Worm (Caenorhabditis elegans) whole organism, L4 larva: ENCODE measurements around the gene R07G3.7.

Experiments
- D1046.2 ChIP-seq: fragments of 200-800 bp; sonication (Bioruptor generic); IDR thresholded peaks from 2 replicates; pipeline ENCODE4 v1.3.6; 2022; ENCODE audit warnings: missing genetic modification characterization, missing compliant biosample characterization
- F37D6.2 ChIP-seq: sonication (generic microtip); optimal IDR thresholded peaks from 2 replicates; lab custom pipeline; 2016; ENCODE audit warnings: mild to moderate bottlenecking, missing genetic modification characterization, missing compliant biosample characterization
- F44E2.7 ChIP-seq: fragments of 200-800 bp; sonication (Bioruptor generic); IDR thresholded peaks from 2 replicates; pipeline ENCODE4 v2.1.2; 2022; ENCODE audit warnings: missing genetic modification characterization, missing compliant biosample characterization
- T26A8.4 ChIP-seq: fragments of 200-800 bp; sonication (Bioruptor generic); IDR thresholded peaks from 2 replicates; pipeline ENCODE4 v1.3.6; 2022; ENCODE audit warnings: missing genetic modification characterization, missing compliant biosample characterization
- aha-1 ChIP-seq: fragments of 150-350 bp; peaks from one replicate; lab custom pipeline; 2014; ENCODE audit warnings: missing biosample characterization, missing genetic modification characterization
- aly-2 ChIP-seq: sonication (generic microtip); optimal IDR thresholded peaks from 2 replicates; lab custom pipeline; 2018; ENCODE audit warnings: missing biosample characterization, missing genetic modification characterization
- ama-1 ChIP-seq: fragments of 150-350 bp; optimal IDR thresholded peaks from 2 replicates; lab custom pipeline; 2014; ENCODE audit warnings: inconsistent platforms, mixed read lengths
- arid-1 ChIP-seq: fragments of 200-800 bp; sonication (Bioruptor generic); conservative IDR thresholded peaks from 2 replicates; pipeline ENCODE4 v1.3.6; 2022; ENCODE audit warnings: missing genetic modification reagents, missing genetic modification characterization, missing compliant biosample characterization
- ceh-20 ChIP-seq: fragments of 200-800 bp; sonication (Bioruptor generic); IDR thresholded peaks from 2 replicates; pipeline ENCODE4 v1.3.6; 2022; ENCODE audit warnings: missing genetic modification reagents, missing genetic modification characterization, missing compliant biosample characterization
- ceh-62 ChIP-seq: sonication (generic microtip); optimal IDR thresholded peaks from 2 replicates; lab custom pipeline; 2017; ENCODE audit warnings: missing biosample characterization, missing genetic modification characterization
- ceh-82 ChIP-seq: sonication (generic microtip); optimal IDR thresholded peaks from 2 replicates; lab custom pipeline; 2017; ENCODE audit warnings: missing biosample characterization, missing genetic modification characterization
- ces-1 ChIP-seq: fragments of 150-350 bp; sonication (generic microtip); optimal IDR thresholded peaks from 4 replicates; lab custom pipeline; 2014; ENCODE audit warnings: missing biosample characterization, missing genetic modification reagents, missing genetic modification characterization
- cey-2 ChIP-seq: sonication (generic microtip); optimal IDR thresholded peaks from 3 replicates; lab custom pipeline; 2017; ENCODE audit warnings: missing genetic modification characterization, mild to moderate bottlenecking, missing compliant biosample characterization, antibody characterized with exemption, borderline replicate concordance; ENCODE audit not compliant: insufficient read depth
- ctbp-1 ChIP-seq: fragments of 200-800 bp; sonication (Bioruptor generic); IDR thresholded peaks from 2 replicates; pipeline ENCODE4 v1.3.6; 2022; ENCODE audit warnings: missing genetic modification reagents, missing genetic modification characterization, missing compliant biosample characterization
- daf-16 ChIP-seq, 3 experiments: sonication (generic microtip); optimal IDR thresholded peaks; 2 replicates each; lab custom pipeline; 2016 to 2017; ENCODE audit warnings: missing genetic modification characterization in 3 of 3, missing genetic modification reagents in 3 of 3, mild to moderate bottlenecking in 2 of 3, missing compliant biosample characterization in 2 of 3, missing biosample characterization in 1 of 3, moderate library complexity in 1 of 3
- dmd-6 ChIP-seq: fragments of 200-800 bp; sonication (Bioruptor generic); IDR thresholded peaks from 2 replicates; pipeline ENCODE4 v1.3.6; 2022; ENCODE audit warnings: missing genetic modification reagents, missing genetic modification characterization, missing compliant biosample characterization
- dmd-8 ChIP-seq: fragments of 200-800 bp; sonication (Bioruptor generic); IDR thresholded peaks from 2 replicates; pipeline ENCODE4 v1.3.6; 2022; ENCODE audit warnings: missing genetic modification characterization, missing compliant biosample characterization
- duxl-1 ChIP-seq: sonication (generic microtip); optimal IDR thresholded peaks from 2 replicates; lab custom pipeline; 2016; ENCODE audit warnings: mild to moderate bottlenecking, missing genetic modification characterization, moderate library complexity, missing compliant biosample characterization; ENCODE audit not compliant: poor library complexity
- dve-1 ChIP-seq: sonication (generic microtip); optimal IDR thresholded peaks from 2 replicates; lab custom pipeline; 2017; ENCODE audit warnings: antibody characterized with exemption, mild to moderate bottlenecking, missing genetic modification characterization, missing compliant biosample characterization; ENCODE audit not compliant: insufficient read depth
- egl-43 ChIP-seq: fragments of 200-800 bp; sonication (Bioruptor generic); IDR thresholded peaks from 2 replicates; pipeline ENCODE4 v1.3.6; 2022; ENCODE audit warnings: missing genetic modification reagents, missing genetic modification characterization, missing compliant biosample characterization
- gei-8 ChIP-seq: fragments of 200-800 bp; sonication (Bioruptor generic); optimal IDR thresholded peaks from 2 replicates; lab custom pipeline; 2018; ENCODE audit warnings: mild to moderate bottlenecking, missing genetic modification characterization, missing compliant biosample characterization
- hlh-11 ChIP-seq: fragments of 200-800 bp; sonication (Bioruptor generic); optimal IDR thresholded peaks from 2 replicates; lab custom pipeline; 2018; ENCODE audit warnings: mild to moderate bottlenecking, missing genetic modification characterization, missing compliant biosample characterization
- hlh-30 ChIP-seq: sonication (generic microtip); optimal IDR thresholded peaks from 2 replicates; lab custom pipeline; 2017; ENCODE audit warnings: antibody characterized with exemption, mild to moderate bottlenecking, missing genetic modification characterization, missing compliant biosample characterization; ENCODE audit not compliant: insufficient read depth
- jun-1 ChIP-seq: fragments of 150-350 bp; optimal IDR thresholded peaks from 2 replicates; lab custom pipeline; 2014; ENCODE audit warnings: missing biosample characterization, missing genetic modification reagents, missing genetic modification characterization
- lin-1 ChIP-seq: fragments of 200-800 bp; sonication (Bioruptor generic); IDR thresholded peaks from 2 replicates; pipeline ENCODE4 v1.3.6; 2022; ENCODE audit warnings: missing genetic modification reagents, missing genetic modification characterization, missing compliant biosample characterization
- lin-13 ChIP-seq: fragments of 150-350 bp; optimal IDR thresholded peaks from 2 replicates; lab custom pipeline; 2014; ENCODE audit warnings: missing biosample characterization, missing genetic modification reagents, missing genetic modification characterization
- lin-38 ChIP-seq: fragments of 200-800 bp; sonication (Bioruptor generic); IDR thresholded peaks from 2 replicates; pipeline ENCODE4 v1.3.6; 2022; ENCODE audit warnings: missing genetic modification reagents, missing genetic modification characterization, missing compliant biosample characterization
- mdl-1 ChIP-seq, 2 experiments: fragments of 150-350 bp in 1 of 2; sonication (generic microtip) in 1 of 2; optimal IDR thresholded peaks; 2 replicates each; lab custom pipeline; 2014 to 2017; ENCODE audit warnings: missing biosample characterization in 2 of 2, missing genetic modification characterization in 2 of 2
- mxl-3 ChIP-seq: fragments of 200-800 bp; sonication (Bioruptor generic); optimal IDR thresholded peaks from 2 replicates; lab custom pipeline; 2018; ENCODE audit warnings: mild to moderate bottlenecking, missing genetic modification characterization, missing compliant biosample characterization
- nhr-10 ChIP-seq: fragments of 150-350 bp; optimal IDR thresholded peaks from 2 replicates; lab custom pipeline; 2014; ENCODE audit warnings: missing biosample characterization, missing genetic modification characterization
- nhr-11 ChIP-seq: fragments of 150-350 bp; optimal IDR thresholded peaks from 2 replicates; lab custom pipeline; 2014; ENCODE audit warnings: missing biosample characterization, missing genetic modification characterization
- nhr-237 ChIP-seq: sonication (generic microtip); optimal IDR thresholded peaks from 2 replicates; lab custom pipeline; 2017; ENCODE audit warnings: missing biosample characterization, missing genetic modification characterization
- nhr-28 ChIP-seq: fragments of 150-350 bp; optimal IDR thresholded peaks from 2 replicates; lab custom pipeline; 2014; ENCODE audit warnings: missing biosample characterization, missing genetic modification characterization
- nhr-42 ChIP-seq: fragments of 200-800 bp; sonication (Bioruptor generic); IDR thresholded peaks from 2 replicates; pipeline ENCODE4 v1.3.6; 2022; ENCODE audit warnings: missing genetic modification characterization, missing compliant biosample characterization
- nhr-48 ChIP-seq: sonication (generic microtip); optimal IDR thresholded peaks from 2 replicates; lab custom pipeline; 2016; ENCODE audit warnings: mild to moderate bottlenecking, missing genetic modification characterization, missing compliant biosample characterization
- nhr-6 ChIP-seq: fragments of 150-350 bp; optimal IDR thresholded peaks from 2 replicates; lab custom pipeline; 2014; ENCODE audit warnings: missing biosample characterization, missing genetic modification characterization
- pha-4 ChIP-seq, 2 experiments: fragments of 150-350 bp in 1 of 2; fragments of 200-800 bp in 1 of 2; sonication (Bioruptor generic) in 1 of 2; IDR thresholded peaks in 1 of 2; optimal IDR thresholded peaks in 1 of 2; 2 replicates each; pipeline versions ENCODE4 v1.3.6 to Lab custom; 2014 to 2022; ENCODE audit warnings: missing genetic modification characterization in 2 of 2, missing genetic modification reagents in 2 of 2, missing biosample characterization in 1 of 2, missing compliant biosample characterization in 1 of 2
- pqm-1 ChIP-seq: sonication (generic microtip); optimal IDR thresholded peaks from 2 replicates; lab custom pipeline; 2017; ENCODE audit warnings: missing biosample characterization, missing genetic modification characterization
- saeg-2 ChIP-seq: fragments of 200-800 bp; sonication (Bioruptor generic); IDR thresholded peaks from 2 replicates; pipeline ENCODE4 v1.3.6; 2022; ENCODE audit warnings: missing genetic modification reagents, missing genetic modification characterization, missing compliant biosample characterization
- sdz-12 ChIP-seq: fragments of 200-800 bp; sonication (Bioruptor generic); optimal IDR thresholded peaks from 2 replicates; lab custom pipeline; 2018; ENCODE audit warnings: mild to moderate bottlenecking, missing genetic modification characterization, missing compliant biosample characterization
- skn-1 ChIP-seq: fragments of 150-350 bp; optimal IDR thresholded peaks from 2 replicates; lab custom pipeline; 2014; ENCODE audit warnings: missing biosample characterization, missing genetic modification characterization
- spr-1 ChIP-seq: sonication (generic microtip); optimal IDR thresholded peaks from 2 replicates; lab custom pipeline; 2016; ENCODE audit warnings: mild to moderate bottlenecking, missing genetic modification characterization, missing compliant biosample characterization
- tra-1 ChIP-seq: fragments of 200-800 bp; sonication (Bioruptor generic); IDR thresholded peaks from 2 replicates; pipeline ENCODE4 v1.3.6; 2022; ENCODE audit warnings: missing genetic modification reagents, missing genetic modification characterization, missing compliant biosample characterization
- unc-39 ChIP-seq: sonication (generic microtip); optimal IDR thresholded peaks from 2 replicates; lab custom pipeline; 2017; ENCODE audit warnings: missing biosample characterization, missing genetic modification characterization
- vab-7 ChIP-seq: fragments of 200-800 bp; sonication (Bioruptor generic); IDR thresholded peaks from 2 replicates; pipeline ENCODE4 v1.3.6; 2022; ENCODE audit warnings: missing genetic modification reagents, missing genetic modification characterization, missing compliant biosample characterization
- zip-11 ChIP-seq: fragments of 200-800 bp; sonication (Bioruptor generic); IDR thresholded peaks from 2 replicates; pipeline ENCODE4 v1.3.6; 2022; ENCODE audit warnings: missing genetic modification characterization, missing compliant biosample characterization
- zip-2 ChIP-seq: fragments of 150-350 bp; optimal IDR thresholded peaks from 2 replicates; lab custom pipeline; 2014; ENCODE audit warnings: missing biosample characterization, missing genetic modification characterization
- ztf-7 ChIP-seq: fragments of 150-350 bp; optimal IDR thresholded peaks from 2 replicates; lab custom pipeline; 2014; ENCODE audit warnings: missing biosample characterization, missing genetic modification characterization

Gene R07G3.7

ce11 chrII:7631171-7631570, 17.6 kb upstream of the R07G3.7 start:
- TF ChIP-seq lin-38 (GFP tag; lab: Robert Waterston, UW) (no peak), unc-39 (tag; lab: Kevin White, UChicago) (no peak), pqm-1 (tag; lab: Kevin White, UChicago) (no peak), nhr-237 (tag; lab: Kevin White, UChicago) (no peak), zip-11 (no peak), vab-7 (GFP tag; lab: Robert Waterston, UW) (no peak), saeg-2 (GFP tag; lab: Robert Waterston, UW) (no peak), jun-1 (tag; lab: Kevin White, UChicago) (no peak), ceh-20 (GFP tag; lab: Robert Waterston, UW) (no peak), hlh-11 (tag; lab: Kevin White, UChicago) (peak; percentile 12), mxl-3 (GFP tag; lab: Kevin White, UChicago) (peak; percentile 41), dmd-6 (peak; percentile 23; the same call in 1 of the 2 replicates), spr-1 (no peak), nhr-11 (tag; lab: Kevin White, UChicago) (no peak), nhr-28 (peak; percentile 33), aly-2 (tag; lab: Kevin White, UChicago) (no peak), daf-16 (GFP tag; optimal IDR thresholded peaks at IDR 0.05; lab: Kevin White, UChicago) (no peak), daf-16 (tag; optimal IDR thresholded peaks at IDR 0.05; lab: Kevin White, UChicago) (no peak), zip-2 (tag; lab: Kevin White, UChicago) (no peak), ceh-82 (tag; lab: Kevin White, UChicago) (no peak), dve-1 (tag; lab: Kevin White, UChicago) (no peak), ztf-7 (tag; lab: Kevin White, UChicago) (no peak), D1046.2 (GFP tag; lab: Robert Waterston, UW) (no peak), aha-1 (tag; lab: Kevin White, UChicago) (no peak), ces-1 (GFP tag; lab: Kevin White, UChicago) (no peak), ceh-62 (tag; lab: Kevin White, UChicago) (no peak), tra-1 (GFP tag; lab: Robert Waterston, UW) (no peak), nhr-10 (tag; lab: Kevin White, UChicago) (peak; percentile 61), nhr-48 (peak; percentile 62), F44E2.7 (GFP tag; lab: Robert Waterston, UW) (no peak), arid-1 (no peak), lin-1 (no peak), skn-1 (tag; lab: Kevin White, UChicago) (no peak), duxl-1 (tag; lab: Kevin White, UChicago) (no peak), F37D6.2 (tag; lab: Kevin White, UChicago) (no peak), mdl-1 (tag; optimal IDR thresholded peaks at IDR 0.05; lab: Kevin White, UChicago) (peak; percentile 3 to 70), gei-8 (no peak), ama-1 (lab: Kevin White, UChicago) (no peak), ctbp-1 (0 out of 2 replicates have a peak, but pooled peaks have one; percentile 14), cey-2 (tag; lab: Kevin White, UChicago) (peak; percentile 69)

- TF ChIP-seq aha-1 (tag; lab: Kevin White, UChicago) (peak; percentile 93), T26A8.4 (no peak)
Measured at ce11 chrII:7630052-7630451, 16.5 kb upstream of the R07G3.7 start.

- no peak for TF ChIP-seq pha-4 (GFP tag; IDR thresholded peaks at IDR 0.05; lab: Robert Waterston, UW)
- no peak for TF ChIP-seq pha-4 (tag; optimal IDR thresholded peaks at IDR 0.05; lab: Kevin White, UChicago)
- no peak for TF ChIP-seq sdz-12 (GFP tag; lab: Kevin White, UChicago)
- TF ChIP-seq mxl-3 (GFP tag; lab: Kevin White, UChicago) = peak; percentile 21
- no peak for TF ChIP-seq nhr-6 (tag; lab: Kevin White, UChicago)
- TF ChIP-seq nhr-42 = no peak
- TF ChIP-seq hlh-30 (tag; lab: Kevin White, UChicago) = peak; percentile 53
- TF ChIP-seq lin-13 (GFP tag; lab: Kevin White, UChicago) = no peak
- no peak for TF ChIP-seq lin-38 (GFP tag; lab: Robert Waterston, UW)
- no peak for TF ChIP-seq egl-43 (GFP tag; lab: Robert Waterston, UW)
- TF ChIP-seq dmd-8 (GFP tag; lab: Robert Waterston, UW) = no peak
- TF ChIP-seq daf-16 (GFP tag; optimal IDR thresholded peaks at IDR 0.05; lab: Kevin White, UChicago) = no peak
- TF ChIP-seq daf-16 (tag; optimal IDR thresholded peaks at IDR 0.05; lab: Kevin White, UChicago) = no peak
Measured at ce11 chrII:7628640-7629039, 15.1 kb upstream of the R07G3.7 start.
